Fruit fly (Drosophila melanogaster): ENCODE data around the gene Naa30B.

Naa30B gene

DNA sequence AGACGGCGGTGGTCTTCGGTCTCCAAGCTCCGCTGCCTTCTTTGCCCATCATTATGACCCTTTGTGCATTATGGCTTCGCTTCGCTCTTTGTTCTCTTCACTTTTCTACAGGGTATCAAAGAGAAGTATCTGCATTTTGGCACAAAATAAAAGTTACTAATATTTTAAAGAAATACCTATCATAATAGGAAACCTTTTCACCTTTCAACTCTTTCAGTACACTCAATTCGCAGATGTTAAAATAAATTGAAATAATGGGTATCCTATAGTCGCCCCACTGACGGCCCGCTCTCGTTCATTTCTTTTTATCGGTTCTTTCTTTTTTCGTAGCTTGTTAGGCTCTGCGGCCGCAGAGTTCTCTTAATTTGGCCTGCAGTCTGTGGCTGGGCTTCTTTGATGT is 29.0 kb downstream of the Naa30B start (continued):
- no peak for TF ChIP-seq fru (optimal IDR thresholded peaks at IDR 0.05)
- TF ChIP-seq Scr (GFP tag; IDR thresholded peaks at IDR 0.05; ENCODE audit: partially characterized antibody) = no peak
- no peak for TF ChIP-seq CG10321 (GFP tag; IDR thresholded peaks at IDR 0.05)
- peak; percentile 95 for TF ChIP-seq CG15601 (tag; optimal IDR thresholded peaks at IDR 0.05)
- TF ChIP-seq dan (GFP tag; IDR thresholded peaks at IDR 0.05) = peak; percentile 84
- peak; percentile 55 for TF ChIP-seq ems (GFP tag; optimal IDR thresholded peaks at IDR 0.05)
- no peak for TF ChIP-seq CG10274 (GFP tag; optimal IDR thresholded peaks at IDR 0.05)
- peak; percentile 5 for TF ChIP-seq Fer2 (tag; optimal IDR thresholded peaks at IDR 0.05)
- no peak for TF ChIP-seq Lpt (GFP tag; optimal IDR thresholded peaks at IDR 0.05)
- peak; percentile 78 for TF ChIP-seq CG8089 (GFP tag; optimal IDR thresholded peaks at IDR 0.05)
- TF ChIP-seq CG15479 (GFP tag; optimal IDR thresholded peaks at IDR 0.05) = no peak
- peak; percentile 61 for TF ChIP-seq Dad (GFP tag; optimal IDR thresholded peaks at IDR 0.05)
- peak; percentile 59 for TF ChIP-seq CHES-1-like (GFP tag; optimal IDR thresholded peaks at IDR 0.05)
- no peak for TF ChIP-seq hkb (optimal IDR thresholded peaks at IDR 0.05)
- peak; percentile 84 for TF ChIP-seq hkb (GFP tag; IDR thresholded peaks at IDR 0.05)
- no peak for TF ChIP-seq CG6854 (GFP tag; optimal IDR thresholded peaks at IDR 0.05)
- peak; percentile 57 for TF ChIP-seq CG9609 (GFP tag; optimal IDR thresholded peaks at IDR 0.05)
- peak; percentile 82 for TF ChIP-seq Hr3 (GFP tag; optimal IDR thresholded peaks at IDR 0.05)
- peak; percentile 48 for TF ChIP-seq CG12659 (GFP tag; optimal IDR thresholded peaks at IDR 0.05)
- TF ChIP-seq ash1 (GFP tag; optimal IDR thresholded peaks at IDR 0.05) = no peak
- peak; percentile 89 for TF ChIP-seq tap (tag; optimal IDR thresholded peaks at IDR 0.05)
- no peak for TF ChIP-seq Sin3A (optimal IDR thresholded peaks at IDR 0.05)
- peak; percentile 60 for TF ChIP-seq CG7786 (GFP tag; optimal IDR thresholded peaks at IDR 0.05)
- peak; percentile 38 for TF ChIP-seq sima (GFP tag; optimal IDR thresholded peaks at IDR 0.05)
- no peak for TF ChIP-seq ham (GFP tag; IDR thresholded peaks at IDR 0.05)
- peak; percentile 71 for TF ChIP-seq Atf3 (GFP tag; optimal IDR thresholded peaks at IDR 0.05)
- no peak for TF ChIP-seq chinmo (GFP tag; IDR thresholded peaks at IDR 0.05; ENCODE audit: partially characterized antibody)
- peak; percentile 56 for TF ChIP-seq Fer3 (tag; optimal IDR thresholded peaks at IDR 0.05)
- no peak for TF ChIP-seq Dfd (GFP tag; optimal IDR thresholded peaks at IDR 0.05)
- TF ChIP-seq CG14441 (GFP tag; IDR thresholded peaks at IDR 0.05) = peak; percentile 55
- peak; percentile 66 for TF ChIP-seq ap (GFP tag; IDR thresholded peaks at IDR 0.05)
- peak; percentile 77 for TF ChIP-seq E2f1 (GFP tag; IDR thresholded peaks at IDR 0.05)
- TF ChIP-seq salm (tag; optimal IDR thresholded peaks at IDR 0.05) = peak; percentile 77
- no peak for TF ChIP-seq inv (GFP tag; IDR thresholded peaks at IDR 0.05; ENCODE audit: partially characterized antibody)
- no peak for TF ChIP-seq vfl (GFP tag; optimal IDR thresholded peaks at IDR 0.05)
- TF ChIP-seq CG6683 (GFP tag; optimal IDR thresholded peaks at IDR 0.05) = no peak
- TF ChIP-seq knrl (GFP tag; IDR thresholded peaks at IDR 0.05; ENCODE audit: partially characterized antibody) = no peak
- TF ChIP-seq CG16813 (GFP tag; IDR thresholded peaks at IDR 0.05; ENCODE audit: partially characterized antibody) = no peak
- peak; percentile 76 for TF ChIP-seq CG7357 (GFP tag; IDR thresholded peaks at IDR 0.05)
- peak; percentile 86 for TF ChIP-seq Oli (tag; optimal IDR thresholded peaks at IDR 0.05)
- peak; percentile 64 for TF ChIP-seq CG12155 (GFP tag; optimal IDR thresholded peaks at IDR 0.05)
- peak; percentile 82 for TF ChIP-seq CG17359 (tag; optimal IDR thresholded peaks at IDR 0.05)
- TF ChIP-seq Aef1 (GFP tag; IDR thresholded peaks at IDR 0.05) = peak; percentile 28; the same call in 1 of the 3 replicates
- peak; percentile 86 for TF ChIP-seq sens-2 (GFP tag; IDR thresholded peaks at IDR 0.05)
- TF ChIP-seq ssp (GFP tag; IDR thresholded peaks at IDR 0.05) = peak; percentile 82
- TF ChIP-seq CG6791 (GFP tag; IDR thresholded peaks at IDR 0.05; ENCODE audit: partially characterized antibody) = no peak
- no peak for TF ChIP-seq Jarid2 (GFP tag; optimal IDR thresholded peaks at IDR 0.05)
- TF ChIP-seq ro (GFP tag; IDR thresholded peaks at IDR 0.05) = peak; percentile 75
- peak; percentile 47 for TF ChIP-seq HLH54F (GFP tag; optimal IDR thresholded peaks at IDR 0.05)
- TF ChIP-seq tup (GFP tag; optimal IDR thresholded peaks at IDR 0.05) = peak; percentile 66
- peak; percentile 90 for TF ChIP-seq NC2β (GFP tag; optimal IDR thresholded peaks at IDR 0.05)
- peak; percentile 90 for TF ChIP-seq Chrac-16 (GFP tag; optimal IDR thresholded peaks at IDR 0.05)
- TF ChIP-seq Atf6 (GFP tag; IDR thresholded peaks at IDR 0.05) = no peak

Data from whole organism, embryonic.